Fruit fly (Drosophila melanogaster) whole organism, prepupa: ENCODE measurements around the gene bun.

Source experiments
- Blimp-1 ChIP-seq: fragments of 200-800 bp; sonication (Bioruptor generic); optimal IDR thresholded peaks from 3 replicates; lab custom pipeline; 2017; ENCODE audit warnings: missing biosample characterization, missing genetic modification characterization, mild to moderate bottlenecking, moderate library complexity, missing genetic modification reagents
- CG10669 ChIP-seq: fragments of 200-800 bp; sonication (Bioruptor generic); optimal IDR thresholded peaks from 3 replicates; lab custom pipeline; 2018; ENCODE audit warnings: missing biosample characterization, mild to moderate bottlenecking, missing genetic modification characterization, moderate library complexity
- CG11762 ChIP-seq: fragments of 200-800 bp; sonication (Bioruptor generic); optimal IDR thresholded peaks from 3 replicates; lab custom pipeline; 2016; ENCODE audit warnings: missing biosample characterization, missing genetic modification characterization; ENCODE audit not compliant: insufficient read depth
- CG11902 ChIP-seq: fragments of 200-800 bp; sonication (Bioruptor generic); optimal IDR thresholded peaks from 3 replicates; lab custom pipeline; 2016; ENCODE audit warnings: missing biosample characterization, missing genetic modification characterization
- CG15336 ChIP-seq: fragments of 200-800 bp; sonication (Bioruptor generic); IDR thresholded peaks from 2 replicates; pipeline ENCODE4 v1.3.6; 2022; ENCODE audit warnings: missing biosample characterization, missing genetic modification characterization
- CG1621 ChIP-seq: fragments of 200-800 bp; sonication (Bioruptor generic); optimal IDR thresholded peaks from 3 replicates; lab custom pipeline; 2018; ENCODE audit warnings: missing biosample characterization, mild to moderate bottlenecking, missing genetic modification characterization
- CG32006 ChIP-seq: fragments of 200-800 bp; sonication (Bioruptor generic); optimal IDR thresholded peaks from 3 replicates; lab custom pipeline; 2017; ENCODE audit warnings: missing biosample characterization, mild to moderate bottlenecking, missing genetic modification characterization
- CG3919 ChIP-seq: fragments of 200-800 bp; sonication (Bioruptor generic); optimal IDR thresholded peaks from 3 replicates; lab custom pipeline; 2016; ENCODE audit warnings: missing biosample characterization, missing genetic modification characterization
- CG4318 ChIP-seq: fragments of 200-800 bp; sonication (Bioruptor generic); optimal IDR thresholded peaks from 3 replicates; lab custom pipeline; 2017; ENCODE audit warnings: missing biosample characterization, mild to moderate bottlenecking, missing genetic modification characterization
- CG6163 ChIP-seq: fragments of 200-800 bp; sonication (Bioruptor generic); IDR thresholded peaks from 3 replicates; pipeline ENCODE4 v1.3.6; 2022; ENCODE audit warnings: missing biosample characterization, missing genetic modification characterization
- CG6276 ChIP-seq: fragments of 200-800 bp; sonication (Bioruptor generic); optimal IDR thresholded peaks from 2 replicates; lab custom pipeline; 2017; ENCODE audit warnings: missing biosample characterization, mild to moderate bottlenecking, missing genetic modification characterization
- CG6792 ChIP-seq: fragments of 200-800 bp; sonication (Bioruptor generic); optimal IDR thresholded peaks from 3 replicates; lab custom pipeline; 2016; ENCODE audit warnings: missing biosample characterization, missing genetic modification characterization
- CG6808 ChIP-seq: fragments of 200-800 bp; sonication (Bioruptor generic); optimal IDR thresholded peaks from 3 replicates; lab custom pipeline; 2017; ENCODE audit warnings: missing biosample characterization, missing genetic modification characterization, mild to moderate bottlenecking, moderate library complexity, missing genetic modification reagents
- CG7368 ChIP-seq: fragments of 200-800 bp; sonication (Bioruptor generic); optimal IDR thresholded peaks from 3 replicates; lab custom pipeline; 2016; ENCODE audit warnings: missing biosample characterization, missing genetic modification characterization
- CG8119 ChIP-seq: fragments of 200-800 bp; sonication (Bioruptor generic); IDR thresholded peaks from 3 replicates; pipeline ENCODE4 v1.3.6; 2022; ENCODE audit warnings: missing biosample characterization, missing genetic modification characterization
- CG8632 ChIP-seq: fragments of 200-800 bp; sonication (Bioruptor generic); optimal IDR thresholded peaks from 3 replicates; lab custom pipeline; 2016; ENCODE audit warnings: missing biosample characterization, missing genetic modification characterization
- CG9139 ChIP-seq: fragments of 200-800 bp; sonication (Bioruptor generic); optimal IDR thresholded peaks from 3 replicates; lab custom pipeline; 2017; ENCODE audit warnings: missing biosample characterization, mild to moderate bottlenecking, missing genetic modification characterization
- Eip75B ChIP-seq: fragments of 200-800 bp; sonication (Bioruptor generic); optimal IDR thresholded peaks from 3 replicates; lab custom pipeline; 2016; ENCODE audit warnings: missing biosample characterization, missing genetic modification characterization
- Eip78C ChIP-seq: fragments of 200-800 bp; sonication (Bioruptor generic); peaks from one replicate; lab custom pipeline; 2016; ENCODE audit warnings: missing biosample characterization, missing genetic modification characterization
- Eip93F ChIP-seq: fragments of 200-800 bp; sonication (Bioruptor generic); optimal IDR thresholded peaks from 2 replicates; lab custom pipeline; 2016; ENCODE audit warnings: missing biosample characterization, mild to moderate bottlenecking, missing genetic modification characterization
- Ets21C ChIP-seq: fragments of 200-800 bp; sonication (Bioruptor generic); optimal IDR thresholded peaks from 3 replicates; lab custom pipeline; 2016; ENCODE audit warnings: missing biosample characterization, missing genetic modification characterization
- Ets96B ChIP-seq: fragments of 200-800 bp; optimal IDR thresholded peaks from 2 replicates; lab custom pipeline; 2019; ENCODE audit warnings: missing biosample characterization, mild to moderate bottlenecking, missing genetic modification characterization, moderate library complexity
- Gug ChIP-seq: fragments of 200-800 bp; sonication (Bioruptor generic); IDR thresholded peaks from 2 replicates; pipeline ENCODE4 v1.3.6; 2022; ENCODE audit warnings: missing biosample characterization, missing genetic modification characterization
- Hr38 ChIP-seq: sonication (Bioruptor generic); optimal IDR thresholded peaks from 2 replicates; lab custom pipeline; 2016; ENCODE audit warnings: missing biosample characterization, missing genetic modification characterization
- Hr39 ChIP-seq: fragments of 200-800 bp; sonication (Bioruptor generic); optimal IDR thresholded peaks from 2 replicates; lab custom pipeline; 2016; ENCODE audit warnings: missing biosample characterization, missing genetic modification characterization
- Hr4 ChIP-seq: fragments of 200-800 bp; sonication (Bioruptor generic); optimal IDR thresholded peaks from 3 replicates; lab custom pipeline; 2016; ENCODE audit warnings: missing biosample characterization, missing genetic modification characterization
- Lpt ChIP-seq: fragments of 200-800 bp; sonication (Bioruptor generic); optimal IDR thresholded peaks from 3 replicates; lab custom pipeline; 2016; ENCODE audit warnings: missing biosample characterization, missing genetic modification characterization
- OdsH ChIP-seq: fragments of 200-800 bp; sonication (Bioruptor generic); optimal IDR thresholded peaks from 3 replicates; lab custom pipeline; 2016; ENCODE audit warnings: missing biosample characterization, missing genetic modification characterization
- Smox ChIP-seq: fragments of 200-800 bp; sonication (Bioruptor generic); optimal IDR thresholded peaks from 3 replicates; lab custom pipeline; 2016; ENCODE audit warnings: missing biosample characterization, missing genetic modification characterization
- Sox102F ChIP-seq: fragments of 200-800 bp; sonication (Bioruptor generic); optimal IDR thresholded peaks from 2 replicates; lab custom pipeline; 2016; ENCODE audit warnings: missing biosample characterization, mild to moderate bottlenecking, missing genetic modification characterization
- Sox14 ChIP-seq: fragments of 200-800 bp; sonication (Bioruptor generic); optimal IDR thresholded peaks from 3 replicates; lab custom pipeline; 2016; ENCODE audit warnings: missing biosample characterization, missing genetic modification characterization
- achi ChIP-seq: fragments of 200-800 bp; sonication (Bioruptor generic); optimal IDR thresholded peaks from 3 replicates; lab custom pipeline; 2016; ENCODE audit warnings: missing biosample characterization, missing genetic modification characterization
- acj6 ChIP-seq: fragments of 200-800 bp; sonication (Bioruptor generic); optimal IDR thresholded peaks from 3 replicates; lab custom pipeline; 2016; ENCODE audit warnings: missing biosample characterization, missing genetic modification characterization
- dac ChIP-seq: fragments of 200-800 bp; sonication (Bioruptor generic); optimal IDR thresholded peaks from 2 replicates; lab custom pipeline; 2017; ENCODE audit warnings: missing biosample characterization, mild to moderate bottlenecking, missing genetic modification characterization
- dsx ChIP-seq: fragments of 200-800 bp; optimal IDR thresholded peaks from 3 replicates; lab custom pipeline; 2019; ENCODE audit warnings: missing biosample characterization, mild to moderate bottlenecking, missing genetic modification characterization, moderate library complexity; ENCODE audit not compliant: poor library complexity, severe bottlenecking
- eg ChIP-seq: fragments of 200-800 bp; sonication (Bioruptor generic); IDR thresholded peaks from 3 replicates; pipeline ENCODE4 v1.3.6; 2022; ENCODE audit warnings: missing biosample characterization, missing genetic modification characterization
- esn ChIP-seq: fragments of 200-800 bp; sonication (Bioruptor generic); optimal IDR thresholded peaks from 2 replicates; lab custom pipeline; 2016; ENCODE audit warnings: missing biosample characterization, mild to moderate bottlenecking, missing genetic modification characterization, moderate library complexity
- fd59A ChIP-seq: fragments of 200-800 bp; sonication (Bioruptor generic); optimal IDR thresholded peaks from 2 replicates; lab custom pipeline; 2017; ENCODE audit warnings: missing biosample characterization, mild to moderate bottlenecking, missing genetic modification characterization, missing genetic modification reagents
- fd85E ChIP-seq: fragments of 200-800 bp; sonication (Bioruptor generic); optimal IDR thresholded peaks from 3 replicates; lab custom pipeline; 2016; ENCODE audit warnings: missing biosample characterization, missing genetic modification characterization
- fkh ChIP-seq: fragments of 200-800 bp; sonication (Bioruptor generic); optimal IDR thresholded peaks from 3 replicates; lab custom pipeline; 2017; ENCODE audit warnings: missing biosample characterization, mild to moderate bottlenecking, missing genetic modification characterization, moderate library complexity
- net ChIP-seq: fragments of 200-800 bp; sonication (Bioruptor generic); optimal IDR thresholded peaks from 3 replicates; lab custom pipeline; 2016; ENCODE audit warnings: missing biosample characterization, missing genetic modification characterization
- svp ChIP-seq: fragments of 200-800 bp; sonication (Bioruptor generic); peaks from one replicate; lab custom pipeline; 2016; ENCODE audit warnings: missing biosample characterization, missing genetic modification characterization
- vri ChIP-seq: fragments of 200-800 bp; sonication (Bioruptor generic); optimal IDR thresholded peaks from 3 replicates; lab custom pipeline; 2016; ENCODE audit warnings: missing biosample characterization, mild to moderate bottlenecking, missing genetic modification characterization

bun gene

DNA sequence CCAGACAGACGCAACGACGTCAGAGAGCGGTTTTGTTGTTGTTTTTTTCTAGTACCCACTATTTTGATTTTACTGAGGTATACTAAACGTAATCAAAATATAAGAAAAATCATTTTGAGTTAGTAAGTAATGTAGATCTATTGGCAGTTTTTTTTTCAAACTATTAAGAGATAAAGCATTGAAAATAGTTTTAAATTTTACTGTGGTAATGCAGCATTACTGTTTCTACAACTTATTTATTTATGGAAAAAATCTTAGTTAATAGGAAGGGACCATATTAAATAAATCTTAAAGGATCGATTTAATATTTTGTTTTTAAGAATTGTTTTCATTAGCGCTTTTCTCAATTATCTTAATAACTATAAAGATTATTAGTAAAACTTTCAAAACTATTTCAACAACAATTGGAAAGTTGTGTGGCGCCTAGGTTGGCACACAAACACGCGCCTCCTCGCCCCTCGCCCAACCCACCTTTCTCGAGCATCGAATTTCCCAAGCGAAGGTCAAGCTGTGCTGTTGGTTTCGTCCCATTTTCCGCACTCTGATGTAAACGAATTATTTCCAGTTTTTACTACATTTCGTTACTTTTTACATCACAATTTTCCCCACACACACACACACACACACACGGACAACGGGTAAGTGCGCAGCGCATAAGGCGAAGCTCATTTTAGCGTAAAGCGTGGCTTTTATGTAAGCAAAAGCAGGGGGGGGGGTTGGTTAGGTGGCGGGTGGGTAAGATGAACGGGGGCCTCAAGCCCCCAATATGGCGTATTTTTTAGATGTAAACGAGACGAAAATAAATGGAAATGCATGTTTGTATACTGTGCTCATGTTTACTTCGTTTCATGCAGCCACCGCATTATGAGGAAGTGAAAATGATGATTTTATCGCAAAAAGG lies 16.2 kb downstream of the bun start (continued):
- TF ChIP-seq fd85E (no peak), CG6276 (GFP tag; lab: Kevin White, UChicago) (no peak), CG4318 (GFP tag; lab: Kevin White, UChicago) (peak; percentile 64), CG1621 (tag; lab: Kevin White, UChicago) (no peak), CG10669 (GFP tag; lab: Kevin White, UChicago) (no peak), CG15336 (GFP tag; lab: Robert Waterston, UW) (peak; percentile 69), CG6792 (GFP tag; lab: Kevin White, UChicago) (no peak), CG32006 (peak; percentile 67), eg (GFP tag; lab: Robert Waterston, UW) (peak; percentile 28; the same call in 1 of the 3 replicates), CG11762 (GFP tag; lab: Kevin White, UChicago) (peak; percentile 7), net (GFP tag; lab: Kevin White, UChicago) (peak; percentile 3), dac (GFP tag; lab: Kevin White, UChicago) (no peak), Eip93F (no peak), Ets21C (no peak), CG8632 (GFP tag; lab: Kevin White, UChicago) (no peak), acj6 (GFP tag; lab: Kevin White, UChicago) (peak; percentile 22)

DNA sequence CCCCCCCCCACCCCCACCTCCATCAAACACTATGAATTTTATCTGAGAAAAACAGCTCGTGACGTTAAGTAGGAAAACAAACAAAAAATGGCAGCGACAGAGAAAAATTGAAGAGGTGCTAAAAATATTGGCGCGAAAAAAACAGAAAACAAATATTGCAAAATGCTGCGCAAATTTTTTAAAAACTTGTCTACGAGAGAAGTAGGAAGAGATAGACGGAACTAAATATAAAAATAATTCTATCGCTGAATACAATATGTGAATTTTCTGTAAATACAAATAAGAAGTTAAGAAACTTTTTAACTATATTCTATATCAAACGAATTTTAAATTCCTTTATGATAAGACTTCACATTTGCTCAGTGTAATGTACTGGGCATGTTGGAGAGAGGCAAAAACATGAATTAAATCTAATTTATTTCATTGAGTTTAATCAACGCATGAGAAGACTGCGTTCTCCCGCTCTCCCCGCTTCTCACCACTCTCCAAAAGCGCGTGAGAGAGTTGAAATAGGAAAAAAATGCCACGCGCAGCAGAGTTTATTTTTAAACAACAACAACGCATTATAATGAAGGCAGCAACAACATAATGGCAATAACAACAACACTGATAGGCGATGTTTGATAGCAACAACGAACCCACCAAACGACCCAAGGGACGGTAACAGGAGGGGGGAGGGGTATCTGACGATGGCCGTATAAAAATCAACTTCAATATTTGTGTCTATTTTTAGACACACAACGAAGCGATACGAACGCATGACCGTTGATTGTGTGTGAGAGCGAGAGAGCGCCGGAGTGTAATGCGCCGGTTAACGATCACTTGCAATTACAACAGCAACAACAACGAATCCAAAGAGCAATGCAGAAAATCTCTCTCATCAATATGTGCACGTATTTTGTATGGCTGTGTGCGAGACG lies 17.1 kb downstream of the bun start:
- TF ChIP-seq Eip75B (GFP tag; lab: Kevin White, UChicago) (peak; percentile 21), CG10669 (GFP tag; lab: Kevin White, UChicago) (no peak), Sox102F (GFP tag; lab: Kevin White, UChicago) (peak; percentile 10), Blimp-1 (GFP tag; lab: Kevin White, UChicago) (no peak), acj6 (GFP tag; lab: Kevin White, UChicago) (peak; percentile 32), CG6792 (GFP tag; lab: Kevin White, UChicago) (no peak), esn (no peak), OdsH (peak; percentile 65), Hr39 (peak; percentile 14), Eip78C (GFP tag; lab: Kevin White, UChicago) (peak; percentile 59), Gug (GFP tag; lab: Robert Waterston, UW) (peak; percentile 31), CG15336 (GFP tag; lab: Robert Waterston, UW) (peak; percentile 76), CG1621 (tag; lab: Kevin White, UChicago) (peak; percentile 62), fd59A (GFP tag; lab: Kevin White, UChicago) (no peak), fd85E (peak; percentile 40), CG8119 (GFP tag; lab: Robert Waterston, UW) (peak; percentile 78), CG7368 (GFP tag; lab: Kevin White, UChicago) (no peak), CG11902 (GFP tag; lab: Kevin White, UChicago) (no peak), Hr38 (no peak), Eip93F (peak; percentile 67), Ets21C (no peak), CG6163 (peak; percentile 70), CG6808 (GFP tag; lab: Kevin White, UChicago) (peak; percentile 75), Smox (GFP tag; lab: Kevin White, UChicago) (peak; percentile 7), eg (GFP tag; lab: Robert Waterston, UW) (peak; percentile 73), CG4318 (GFP tag; lab: Kevin White, UChicago) (peak; percentile 41), dac (GFP tag; lab: Kevin White, UChicago) (peak; percentile 14), Ets96B (tag; lab: Kevin White, UChicago) (peak; percentile 39), Lpt (GFP tag; lab: Kevin White, UChicago) (peak; percentile 73), svp (GFP tag; lab: Kevin White, UChicago) (peak; percentile 94), Sox14 (GFP tag; lab: Kevin White, UChicago) (peak; percentile 65), fkh (GFP tag; lab: Kevin White, UChicago) (peak; percentile 95), CG3919 (GFP tag; lab: Kevin White, UChicago) (peak; percentile 52), CG32006 (peak; percentile 76), achi (GFP tag; lab: Kevin White, UChicago) (peak; percentile 52), vri (GFP tag; lab: Kevin White, UChicago) (peak; percentile 87), CG6276 (GFP tag; lab: Kevin White, UChicago) (peak; percentile 72), dsx (GFP tag; lab: Kevin White, UChicago) (peak; percentile 100), Hr4 (GFP tag; lab: Kevin White, UChicago) (peak; percentile 65), CG9139 (GFP tag; lab: Kevin White, UChicago) (peak; percentile 59), CG8632 (GFP tag; lab: Kevin White, UChicago) (no peak)
